Worm (Caenorhabditis elegans): ENCODE results near the gene pak-2.

DNA sequence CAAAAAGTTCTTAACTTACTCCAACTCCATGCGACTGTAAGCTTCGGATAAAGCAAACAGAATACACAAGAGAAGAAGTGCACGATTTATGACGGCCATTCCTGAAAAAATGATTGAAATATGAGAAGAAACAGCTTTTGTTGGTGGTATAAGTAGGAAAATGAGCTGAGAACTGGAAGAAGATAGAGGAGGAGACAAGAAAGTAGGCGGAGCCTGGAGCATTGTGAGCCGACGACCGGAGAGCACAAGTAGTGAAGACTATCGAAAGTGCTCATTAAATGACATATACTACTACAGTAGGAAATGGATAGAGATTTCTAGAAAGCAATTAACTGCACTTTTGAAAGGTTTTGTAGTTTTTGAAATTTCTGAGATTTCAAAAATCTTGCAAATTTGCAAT, 26.3 kb upstream of the pak-2 start, which contains the start of gene nlp-80:
- TF ChIP-seq sptf-1 (tag; optimal IDR thresholded peaks at IDR 0.05): no peak
- no peak for TF ChIP-seq unc-39 (tag; optimal IDR thresholded peaks at IDR 0.05)
- no peak for TF ChIP-seq elt-1 (tag; optimal IDR thresholded peaks at IDR 0.05; ENCODE audit: borderline replicate concordance, insufficient read depth)
- TF ChIP-seq unc-62 (GFP tag; optimal IDR thresholded peaks at IDR 0.05): no peak
- TF ChIP-seq snpc-4 (tag; optimal IDR thresholded peaks at IDR 0.05): no peak
- TF ChIP-seq M03D4.4 (tag; optimal IDR thresholded peaks at IDR 0.05): no peak
- no peak for TF ChIP-seq lin-13 (tag; optimal IDR thresholded peaks at IDR 0.05)
- no peak for TF ChIP-seq ces-1 (GFP tag; optimal IDR thresholded peaks at IDR 0.05)
- no peak for TF ChIP-seq lsy-2 (tag; optimal IDR thresholded peaks at IDR 0.05)
- TF ChIP-seq pha-4 (tag; optimal IDR thresholded peaks at IDR 0.05): no peak

Measured in whole organism, mixed stage, embryonic.